Fruit fly (Drosophila melanogaster) whole organism, embryonic: ENCODE results near the gene Sgp.

Source experiments
- CG11696 ChIP-seq: fragments of 200-800 bp; sonication (Bioruptor generic); IDR thresholded peaks from 2 replicates; pipeline ENCODE4 v1.3.6; 2022; ENCODE audit warnings: missing biosample characterization, missing genetic modification characterization
- CG12769 ChIP-seq: fragments of 200-800 bp; sonication (Bioruptor generic); optimal IDR thresholded peaks from 2 replicates; lab custom pipeline; 2019; ENCODE audit warnings: missing biosample characterization, mild to moderate bottlenecking, missing genetic modification characterization, moderate library complexity
- CG14441 ChIP-seq: fragments of 200-800 bp; sonication (Bioruptor generic); IDR thresholded peaks from 2 replicates; pipeline ENCODE4 v1.3.6; 2022; ENCODE audit warnings: missing biosample characterization, missing genetic modification characterization
- CG14965 ChIP-seq: fragments of 200-800 bp; sonication (Bioruptor generic); optimal IDR thresholded peaks from 2 replicates; lab custom pipeline; 2016; ENCODE audit warnings: missing biosample characterization, missing genetic modification characterization, borderline replicate concordance
- CG15011 ChIP-seq: fragments of 200-800 bp; sonication (Bioruptor generic); optimal IDR thresholded peaks from 3 replicates; lab custom pipeline; 2018; ENCODE audit warnings: missing biosample characterization, mild to moderate bottlenecking, missing genetic modification characterization
- CG15073 ChIP-seq: fragments of 200-800 bp; sonication (Bioruptor generic); optimal IDR thresholded peaks from 2 replicates; lab custom pipeline; 2016; ENCODE audit warnings: missing biosample characterization, missing genetic modification characterization
- CG15269 ChIP-seq: fragments of 200-800 bp; sonication (Bioruptor generic); optimal IDR thresholded peaks from 2 replicates; lab custom pipeline; 2018; ENCODE audit warnings: missing biosample characterization, mild to moderate bottlenecking, missing genetic modification characterization, moderate library complexity
- CG17568 ChIP-seq: fragments of 200-800 bp; sonication (Bioruptor generic); optimal IDR thresholded peaks from 2 replicates; lab custom pipeline; 2018; ENCODE audit warnings: missing biosample characterization, mild to moderate bottlenecking, missing genetic modification characterization, moderate library complexity
- CG18599 ChIP-seq: fragments of 200-800 bp; sonication (Bioruptor generic); optimal IDR thresholded peaks from 3 replicates; lab custom pipeline; 2017; ENCODE audit warnings: missing biosample characterization, missing genetic modification characterization, mild to moderate bottlenecking, moderate library complexity, missing genetic modification reagents
- CG2120 ChIP-seq: fragments of 200-800 bp; sonication (Bioruptor generic); optimal IDR thresholded peaks from 3 replicates; lab custom pipeline; 2016; ENCODE audit warnings: missing biosample characterization, missing genetic modification characterization
- CG3407 ChIP-seq: fragments of 200-800 bp; sonication (Bioruptor generic); optimal IDR thresholded peaks from 2 replicates; lab custom pipeline; 2018; ENCODE audit warnings: missing biosample characterization, mild to moderate bottlenecking, missing genetic modification characterization
- CG4328 ChIP-seq: fragments of 200-800 bp; sonication (Bioruptor generic); optimal IDR thresholded peaks from 3 replicates; lab custom pipeline; 2017; ENCODE audit warnings: missing biosample characterization, missing genetic modification reagents, missing genetic modification characterization
- CG4404 ChIP-seq: fragments of 200-800 bp; sonication (Bioruptor generic); IDR thresholded peaks from 2 replicates; pipeline ENCODE4 v1.3.6; 2022; ENCODE audit warnings: missing biosample characterization, missing genetic modification characterization
- CG5953 ChIP-seq: fragments of 200-800 bp; sonication (Bioruptor generic); IDR thresholded peaks from 2 replicates; pipeline ENCODE4 v1.3.6; 2022; ENCODE audit warnings: missing biosample characterization, missing genetic modification characterization
- CG7357 ChIP-seq: fragments of 200-800 bp; sonication (Bioruptor generic); IDR thresholded peaks from 3 replicates; pipeline ENCODE4 v1.3.6; 2022; ENCODE audit warnings: missing biosample characterization, missing genetic modification characterization
- CG7745 ChIP-seq: fragments of 200-800 bp; sonication (Bioruptor generic); optimal IDR thresholded peaks from 2 replicates; lab custom pipeline; 2018; ENCODE audit warnings: missing biosample characterization, mild to moderate bottlenecking, missing genetic modification characterization, moderate library complexity
- CG7987 ChIP-seq: fragments of 200-800 bp; sonication (Bioruptor generic); optimal IDR thresholded peaks from 2 replicates; lab custom pipeline; 2018; ENCODE audit warnings: missing biosample characterization, mild to moderate bottlenecking, missing genetic modification characterization, moderate library complexity
- CG8924 ChIP-seq: fragments of 200-800 bp; optimal IDR thresholded peaks from 3 replicates; lab custom pipeline; 2019; ENCODE audit warnings: missing biosample characterization, mild to moderate bottlenecking, missing genetic modification characterization, moderate library complexity
- Deaf1 ChIP-seq: fragments of 200-800 bp; optimal IDR thresholded peaks from 3 replicates; lab custom pipeline; 2019; ENCODE audit warnings: missing biosample characterization, mild to moderate bottlenecking, missing genetic modification characterization, moderate library complexity
- Gsc ChIP-seq: fragments of 200-800 bp; sonication (Bioruptor generic); IDR thresholded peaks from 2 replicates; pipeline ENCODE4 v1.3.6; 2022; ENCODE audit warnings: missing biosample characterization, missing genetic modification characterization
- HLH4C ChIP-seq: fragments of 200-800 bp; sonication (Bioruptor generic); IDR thresholded peaks from 3 replicates; pipeline ENCODE4 v1.3.6; 2022; ENCODE audit warnings: missing biosample characterization, missing genetic modification characterization; ENCODE audit not compliant: partially characterized antibody
- Mrtf ChIP-seq: fragments of 200-800 bp; sonication (Bioruptor generic); IDR thresholded peaks from 3 replicates; pipeline ENCODE4 v1.3.6; 2022; ENCODE audit warnings: missing biosample characterization, missing genetic modification characterization
- Ptx1 ChIP-seq: fragments of 200-800 bp; sonication (Bioruptor generic); IDR thresholded peaks from 2 replicates; pipeline ENCODE4 v1.3.6; 2022; ENCODE audit warnings: missing biosample characterization, missing genetic modification characterization
- Rx ChIP-seq: fragments of 200-800 bp; sonication (Bioruptor generic); IDR thresholded peaks from 2 replicates; pipeline ENCODE4 v1.3.6; 2022; ENCODE audit warnings: missing biosample characterization, missing genetic modification characterization
- Scr ChIP-seq: fragments of 200-800 bp; sonication (Bioruptor generic); IDR thresholded peaks from 2 replicates; pipeline ENCODE4 v1.3.6; 2022; ENCODE audit warnings: missing biosample characterization, missing genetic modification characterization; ENCODE audit not compliant: partially characterized antibody
- Sox100B ChIP-seq: fragments of 200-800 bp; sonication (Bioruptor generic); optimal IDR thresholded peaks from 3 replicates; lab custom pipeline; 2018; ENCODE audit warnings: missing biosample characterization, mild to moderate bottlenecking, missing genetic modification characterization
- Tbp ChIP-seq: fragments of >200 bp; optimal IDR thresholded peaks from 2 replicates; lab custom pipeline; 2018; ENCODE audit warnings: missing biosample characterization, missing genetic modification characterization
- abd-A ChIP-seq: fragments of 200-800 bp; sonication (Bioruptor generic); optimal IDR thresholded peaks from 3 replicates; lab custom pipeline; 2019; ENCODE audit warnings: missing biosample characterization, mild to moderate bottlenecking, missing genetic modification characterization, moderate library complexity
- ac ChIP-seq: fragments of 200-800 bp; sonication (Bioruptor generic); optimal IDR thresholded peaks from 3 replicates; lab custom pipeline; 2017; ENCODE audit warnings: missing biosample characterization, mild to moderate bottlenecking, missing genetic modification characterization
- az2 ChIP-seq: fragments of 200-800 bp; sonication (Bioruptor generic); optimal IDR thresholded peaks from 3 replicates; lab custom pipeline; 2016; ENCODE audit warnings: missing biosample characterization, missing genetic modification characterization
- btn ChIP-seq: fragments of 200-800 bp; sonication (Bioruptor generic); optimal IDR thresholded peaks from 2 replicates; lab custom pipeline; 2016; ENCODE audit warnings: missing biosample characterization, missing genetic modification characterization
- cg ChIP-seq: fragments of 200-800 bp; sonication (Bioruptor generic); optimal IDR thresholded peaks from 3 replicates; lab custom pipeline; 2019; ENCODE audit warnings: missing biosample characterization, mild to moderate bottlenecking, missing genetic modification characterization, moderate library complexity
- croc ChIP-seq: fragments of 200-800 bp; sonication (Bioruptor generic); conservative IDR thresholded peaks from 3 replicates; pipeline ENCODE4 v1.3.6; 2022; ENCODE audit warnings: missing biosample characterization, missing genetic modification characterization
- danr ChIP-seq: fragments of 200-800 bp; sonication (Bioruptor generic); IDR thresholded peaks from 2 replicates; pipeline ENCODE4 v1.3.6; 2022; ENCODE audit warnings: missing biosample characterization, missing genetic modification characterization
- dimm ChIP-seq: fragments of 200-800 bp; sonication (Bioruptor generic); IDR thresholded peaks from 2 replicates; pipeline ENCODE4 v1.3.6; 2022; ENCODE audit warnings: missing biosample characterization, missing genetic modification characterization
- dpn ChIP-seq, 2 experiments: fragments of 200-800 bp; sonication (Bioruptor generic); optimal IDR thresholded peaks; 3 replicates each; lab custom pipeline; 2016; ENCODE audit warnings: missing biosample characterization in 2 of 2, missing genetic modification characterization in 2 of 2
- ems ChIP-seq: fragments of 200-800 bp; sonication (Bioruptor generic); optimal IDR thresholded peaks from 3 replicates; lab custom pipeline; 2016; ENCODE audit warnings: missing biosample characterization, missing genetic modification characterization
- fu2 ChIP-seq: fragments of 200-800 bp; sonication (Bioruptor generic); optimal IDR thresholded peaks from 2 replicates; lab custom pipeline; 2016; ENCODE audit warnings: missing biosample characterization, missing genetic modification characterization
- gce ChIP-seq: fragments of 200-800 bp; sonication (Bioruptor generic); IDR thresholded peaks from 3 replicates; pipeline ENCODE4 v1.3.6; 2022; ENCODE audit warnings: missing biosample characterization, missing genetic modification characterization
- ind ChIP-seq: fragments of 200-800 bp; sonication (Bioruptor generic); optimal IDR thresholded peaks from 3 replicates; lab custom pipeline; 2016; ENCODE audit warnings: missing biosample characterization, missing genetic modification characterization
- inv ChIP-seq: fragments of 200-800 bp; sonication (Bioruptor generic); IDR thresholded peaks from 2 replicates; pipeline ENCODE4 v1.3.6; 2022; ENCODE audit warnings: missing biosample characterization, missing genetic modification characterization; ENCODE audit not compliant: partially characterized antibody
- klu ChIP-seq: fragments of 200-800 bp; sonication (Bioruptor generic); IDR thresholded peaks from 2 replicates; pipeline ENCODE4 v1.3.6; 2022; ENCODE audit warnings: missing biosample characterization, missing genetic modification characterization
- knrl ChIP-seq: fragments of 200-800 bp; sonication (Bioruptor generic); IDR thresholded peaks from 3 replicates; pipeline ENCODE4 v1.3.6; 2022; ENCODE audit warnings: missing biosample characterization, missing genetic modification characterization; ENCODE audit not compliant: partially characterized antibody
- lmd ChIP-seq: fragments of 200-800 bp; sonication (Bioruptor generic); IDR thresholded peaks from 2 replicates; pipeline ENCODE4 v1.3.6; 2022; ENCODE audit warnings: missing biosample characterization, missing genetic modification characterization
- maf-S ChIP-seq: fragments of 200-800 bp; sonication (Bioruptor generic); optimal IDR thresholded peaks from 2 replicates; lab custom pipeline; 2016; ENCODE audit warnings: missing biosample characterization, missing genetic modification characterization
- oc ChIP-seq: fragments of 200-800 bp; sonication (Bioruptor generic); optimal IDR thresholded peaks from 2 replicates; lab custom pipeline; 2018; ENCODE audit warnings: missing biosample characterization, mild to moderate bottlenecking, missing genetic modification characterization, moderate library complexity
- p53 ChIP-seq: fragments of 200-800 bp; sonication (Bioruptor generic); optimal IDR thresholded peaks from 2 replicates; lab custom pipeline; 2016; ENCODE audit warnings: missing biosample characterization, missing genetic modification characterization
- sim ChIP-seq: fragments of 200-800 bp; sonication (Bioruptor generic); IDR thresholded peaks from 2 replicates; pipeline ENCODE4 v1.3.6; 2022; ENCODE audit warnings: missing biosample characterization, missing genetic modification characterization
- sob ChIP-seq: fragments of 200-800 bp; sonication (Bioruptor generic); IDR thresholded peaks from 2 replicates; pipeline ENCODE4 v1.3.6; 2022; ENCODE audit warnings: missing biosample characterization, missing genetic modification characterization
- tin ChIP-seq: fragments of 200-800 bp; sonication (Bioruptor generic); optimal IDR thresholded peaks from 3 replicates; lab custom pipeline; 2016; ENCODE audit warnings: missing biosample characterization, missing genetic modification characterization
- trem ChIP-seq: fragments of 200-800 bp; optimal IDR thresholded peaks from 3 replicates; lab custom pipeline; 2019; ENCODE audit warnings: missing biosample characterization, mild to moderate bottlenecking, missing genetic modification characterization, moderate library complexity

Gene Sgp

DNA sequence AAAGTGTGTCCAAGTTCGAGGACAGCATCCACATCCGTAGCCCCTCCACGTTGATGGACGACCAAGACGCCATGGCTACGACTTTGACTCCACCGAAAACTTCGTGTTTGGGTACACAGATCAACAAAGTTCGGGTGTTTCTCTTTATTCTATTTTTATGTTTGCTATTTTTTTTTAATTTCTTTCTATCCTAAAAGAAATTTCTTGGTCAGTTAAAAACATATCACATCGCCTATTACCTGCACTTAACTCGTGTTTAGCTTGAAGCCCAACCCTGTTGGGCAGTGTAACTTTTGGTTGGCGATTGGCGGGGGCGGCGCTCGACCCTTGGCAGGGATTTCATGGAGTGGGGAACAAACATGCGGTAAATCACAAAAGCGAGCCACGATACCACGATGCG, 46.0 kb upstream of the Sgp start (continued):
- TF ChIP-seq inv (no peak), Rx (GFP tag; lab: Robert Waterston, UW) (no peak), oc (tag; lab: Kevin White, UChicago) (peak; percentile 10), CG15073 (GFP tag; lab: Kevin White, UChicago) (no peak), CG18599 (GFP tag; lab: Kevin White, UChicago) (peak; percentile 77), knrl (no peak), Tbp (GFP tag; lab: Kevin White, UChicago) (no peak), CG4328 (GFP tag; lab: Kevin White, UChicago) (no peak), CG3407 (GFP tag; lab: Kevin White, UChicago) (peak; percentile 9), CG7987 (GFP tag; lab: Kevin White, UChicago) (no peak), CG15011 (GFP tag; lab: Kevin White, UChicago) (no peak), Deaf1 (no peak), danr (GFP tag; lab: Robert Waterston, UW) (no peak), Mrtf (GFP tag; lab: Robert Waterston, UW) (0 out of 3 replicates have a peak, but pooled peaks have one; percentile 46), CG7745 (tag; lab: Kevin White, UChicago) (no peak), CG11696 (GFP tag; lab: Robert Waterston, UW) (peak; percentile 55), klu (GFP tag; lab: Robert Waterston, UW) (peak; percentile 45; the same call in 1 of the 2 replicates), abd-A (tag; lab: Kevin White, UChicago) (no peak), lmd (GFP tag; lab: Robert Waterston, UW) (peak; percentile 60; the same call in 1 of the 2 replicates), CG7357 (peak; percentile 57; the same call in 2 of the 3 replicates), HLH4C (GFP tag; lab: Robert Waterston, UW) (no peak), ind (GFP tag; lab: Kevin White, UChicago) (peak; percentile 50), dpn (GFP tag; optimal IDR thresholded peaks at IDR 0.05; lab: Kevin White, UChicago) (peak in 1 of 2 experiments; percentile 38), CG4404 (no peak), CG14965 (no peak), ems (GFP tag; lab: Kevin White, UChicago) (peak; percentile 4), sob (GFP tag; lab: Robert Waterston, UW) (peak; percentile 53; the same call in 1 of the 2 replicates), CG12769 (tag; lab: Kevin White, UChicago) (no peak), CG2120 (peak; percentile 19), Scr (GFP tag; lab: Robert Waterston, UW) (no peak), btn (GFP tag; lab: Kevin White, UChicago) (peak; percentile 29), maf-S (GFP tag; lab: Kevin White, UChicago) (peak; percentile 6), trem (tag; lab: Kevin White, UChicago) (peak; percentile 41), CG5953 (GFP tag; lab: Robert Waterston, UW) (0 out of 2 replicates have a peak, but pooled peaks have one; percentile 34), gce (peak; percentile 61; the same call in 1 of the 3 replicates), CG8924 (tag; lab: Kevin White, UChicago) (peak; percentile 22), CG14441 (GFP tag; lab: Robert Waterston, UW) (peak; percentile 67), Gsc (0 out of 2 replicates have a peak, but pooled peaks have one; percentile 20), dimm (GFP tag; lab: Robert Waterston, UW) (peak; percentile 42; the same call in 1 of the 2 replicates), p53 (no peak), sim (GFP tag; lab: Robert Waterston, UW) (no peak), fu2 (GFP tag; lab: Kevin White, UChicago) (peak; percentile 24), CG17568 (GFP tag; lab: Kevin White, UChicago) (no peak), CG15269 (tag; lab: Kevin White, UChicago) (no peak), az2 (GFP tag; lab: Kevin White, UChicago) (peak; percentile 21), Ptx1 (GFP tag; lab: Robert Waterston, UW) (peak; percentile 73; the same call in 1 of the 2 replicates), Sox100B (GFP tag; lab: Kevin White, UChicago) (peak; percentile 42), croc (peak; percentile 47; the same call in 2 of the 3 replicates), ac (GFP tag; lab: Kevin White, UChicago) (no peak), cg (GFP tag; lab: Kevin White, UChicago) (no peak), tin (GFP tag; lab: Kevin White, UChicago) (peak; percentile 23)
